Worm (Caenorhabditis elegans) whole organism, L4/young adult: ENCODE measurements around the gene srg-46.
A peak's percentile ranks its signal among the peaks of the same experiment; 100 is the strongest.

Experiments used
- W03F9.2 ChIP-seq: fragments of 150-350 bp; optimal IDR thresholded peaks from 2 replicates; lab custom pipeline; 2014; ENCODE audit warnings: missing biosample characterization, missing genetic modification characterization
- him-1 ChIP-seq: sonication (generic microtip); optimal IDR thresholded peaks from 2 replicates; lab custom pipeline; 2016; ENCODE audit warnings: missing genotype, missing genetic modification reagents, missing genetic modification characterization, missing compliant biosample characterization

ce11 chrV:13391378-13392258 is 28.1 kb downstream of the srg-46 start, which contains the start of gene somi-1:
- TF ChIP-seq him-1 (tag; lab: Kevin White, UChicago) (peak; percentile 8), W03F9.2 (no peak)
